Fruit fly (Drosophila melanogaster): ENCODE measurements around the gene Rab9D.

dm6 chrX:10549050-10549449 lies 39.8 kb upstream of the Rab9D start:
- TF ChIP-seq Dfd (GFP tag; optimal IDR thresholded peaks at IDR 0.05) (no peak), Abd-B (GFP tag; optimal IDR thresholded peaks at IDR 0.05) (no peak)

Measured in whole organism, wandering third instar larva.